Worm (Caenorhabditis elegans) whole organism, mixed stage, embryonic: ENCODE measurements around the gene Y71H2AM.1.

Source experiments
- M03D4.4 ChIP-seq: sonication (generic microtip); optimal IDR thresholded peaks from 2 replicates; lab custom pipeline; 2017; ENCODE audit warnings: mild to moderate bottlenecking, missing genetic modification characterization, missing compliant biosample characterization
- blmp-1 ChIP-seq: fragments of 150-350 bp; optimal IDR thresholded peaks from 2 replicates; lab custom pipeline; 2014; ENCODE audit warnings: missing biosample characterization, missing genetic modification characterization
- elt-3 ChIP-seq: fragments of 150-350 bp; optimal IDR thresholded peaks from 2 replicates; lab custom pipeline; 2014; ENCODE audit warnings: missing biosample characterization, missing genetic modification characterization
- lsy-2 ChIP-seq: fragments of 150-350 bp; optimal IDR thresholded peaks from 2 replicates; lab custom pipeline; 2014; ENCODE audit warnings: missing biosample characterization, missing genetic modification characterization
- mab-5 ChIP-seq: fragments of 150-350 bp; optimal IDR thresholded peaks from 2 replicates; lab custom pipeline; 2014; ENCODE audit warnings: missing biosample characterization, missing genetic modification characterization
- mep-1 ChIP-seq: fragments of 150-350 bp; optimal IDR thresholded peaks from 2 replicates; lab custom pipeline; 2017; ENCODE audit warnings: missing biosample characterization, missing genetic modification reagents, missing genetic modification characterization, inconsistent platforms
- nhr-12 ChIP-seq: fragments of 150-350 bp; optimal IDR thresholded peaks from 2 replicates; lab custom pipeline; 2014; ENCODE audit warnings: missing biosample characterization, missing genetic modification characterization
- nhr-237 ChIP-seq: fragments of 150-350 bp; optimal IDR thresholded peaks from 2 replicates; lab custom pipeline; 2014; ENCODE audit warnings: missing biosample characterization, missing genetic modification characterization
- pha-4 ChIP-seq: fragments of 150-350 bp; optimal IDR thresholded peaks from 2 replicates; lab custom pipeline; 2018; ENCODE audit warnings: missing biosample characterization, missing genetic modification reagents, missing genetic modification characterization
- sem-2 ChIP-seq: fragments of 200-800 bp; sonication (Bioruptor generic); optimal IDR thresholded peaks from 2 replicates; lab custom pipeline; 2018; ENCODE audit warnings: mild to moderate bottlenecking, missing genetic modification characterization, missing compliant biosample characterization
- sptf-1 ChIP-seq: sonication (generic microtip); optimal IDR thresholded peaks from 2 replicates; lab custom pipeline; 2017; ENCODE audit warnings: mild to moderate bottlenecking, missing genetic modification characterization, moderate library complexity, missing compliant biosample characterization
- tbx-8 ChIP-seq: fragments of 200-800 bp; sonication (Bioruptor generic); optimal IDR thresholded peaks from 2 replicates; lab custom pipeline; 2018; ENCODE audit warnings: mild to moderate bottlenecking, missing genetic modification characterization, moderate library complexity, missing compliant biosample characterization
- unc-62 ChIP-seq: fragments of 150-350 bp; optimal IDR thresholded peaks from 2 replicates; lab custom pipeline; 2014; ENCODE audit warnings: missing biosample characterization, missing genetic modification reagents, missing genetic modification characterization
- ztf-11 ChIP-seq: fragments of 150-350 bp; optimal IDR thresholded peaks from 2 replicates; lab custom pipeline; 2014; ENCODE audit warnings: missing biosample characterization, missing genetic modification characterization

ce11 chrIII:2787979-2788491, 38.8 kb upstream of the Y71H2AM.1 start, which contains the start of gene tbcc-1:
- no peak for TF ChIP-seq sem-2 (GFP tag; lab: Kevin White, UChicago)
- TF ChIP-seq pha-4 (tag; lab: Kevin White, UChicago): no peak
- no peak for TF ChIP-seq mab-5 (tag; lab: Kevin White, UChicago)
- no peak for TF ChIP-seq nhr-237 (tag; lab: Kevin White, UChicago)
- TF ChIP-seq nhr-12 (tag; lab: Kevin White, UChicago): no peak
- no peak for TF ChIP-seq M03D4.4 (tag; lab: Kevin White, UChicago)
- TF ChIP-seq elt-3 (tag; lab: Kevin White, UChicago): no peak
- TF ChIP-seq ztf-11 (tag; lab: Kevin White, UChicago): no peak
- no peak for TF ChIP-seq mep-1 (tag; lab: Kevin White, UChicago)
- TF ChIP-seq blmp-1 (tag; lab: Kevin White, UChicago): no peak
- no peak for TF ChIP-seq lsy-2 (tag; lab: Kevin White, UChicago)
- TF ChIP-seq unc-62 (GFP tag; lab: Kevin White, UChicago): no peak
- no peak for TF ChIP-seq tbx-8 (GFP tag; lab: Kevin White, UChicago)
- no peak for TF ChIP-seq sptf-1
